Fruit fly (Drosophila melanogaster) whole organism, embryonic: Measurements from ENCODE around the gene CG43350.

Experiments used
- Atf3 ChIP-seq: fragments of 200-800 bp; sonication (Bioruptor generic); optimal IDR thresholded peaks from 3 replicates; lab custom pipeline; 2016; ENCODE audit warnings: missing biosample characterization, missing genetic modification characterization
- CG10147 ChIP-seq: fragments of 200-800 bp; sonication (Bioruptor generic); optimal IDR thresholded peaks from 2 replicates; lab custom pipeline; 2019; ENCODE audit warnings: missing biosample characterization, mild to moderate bottlenecking, missing genetic modification characterization, moderate library complexity
- CG10274 ChIP-seq: fragments of 200-800 bp; sonication (Bioruptor generic); optimal IDR thresholded peaks from 3 replicates; lab custom pipeline; 2017; ENCODE audit warnings: missing biosample characterization, mild to moderate bottlenecking, missing genetic modification characterization
- CG10654 ChIP-seq: fragments of 200-800 bp; sonication (Bioruptor generic); optimal IDR thresholded peaks from 2 replicates; lab custom pipeline; 2016; ENCODE audit warnings: missing biosample characterization, missing genetic modification characterization
- CG11560 ChIP-seq: fragments of 200-800 bp; sonication (Bioruptor generic); IDR thresholded peaks from 3 replicates; pipeline ENCODE4 v1.3.6; 2022; ENCODE audit warnings: missing biosample characterization, missing genetic modification characterization
- CG12299 ChIP-seq: fragments of 200-800 bp; sonication (Bioruptor generic); optimal IDR thresholded peaks from 2 replicates; lab custom pipeline; 2018; ENCODE audit warnings: missing biosample characterization, mild to moderate bottlenecking, missing genetic modification characterization
- CG1233 ChIP-seq: fragments of 200-800 bp; sonication (Bioruptor generic); optimal IDR thresholded peaks from 4 replicates; lab custom pipeline; 2018; ENCODE audit warnings: missing biosample characterization, mild to moderate bottlenecking, missing genetic modification characterization
- CG12769 ChIP-seq: fragments of 200-800 bp; sonication (Bioruptor generic); optimal IDR thresholded peaks from 2 replicates; lab custom pipeline; 2019; ENCODE audit warnings: missing biosample characterization, mild to moderate bottlenecking, missing genetic modification characterization, moderate library complexity
- CG13123 ChIP-seq: fragments of 200-800 bp; sonication (Bioruptor generic); optimal IDR thresholded peaks from 2 replicates; lab custom pipeline; 2016; ENCODE audit warnings: missing biosample characterization, missing genetic modification characterization
- CG13296 ChIP-seq: fragments of 200-800 bp; sonication (Bioruptor generic); optimal IDR thresholded peaks from 3 replicates; lab custom pipeline; 2018; ENCODE audit warnings: missing biosample characterization, mild to moderate bottlenecking, missing genetic modification characterization
- CG13775 ChIP-seq: fragments of 200-800 bp; sonication (Bioruptor generic); optimal IDR thresholded peaks from 3 replicates; lab custom pipeline; 2017; ENCODE audit warnings: missing biosample characterization, mild to moderate bottlenecking, missing genetic modification characterization
- CG14965 ChIP-seq: fragments of 200-800 bp; sonication (Bioruptor generic); optimal IDR thresholded peaks from 2 replicates; lab custom pipeline; 2016; ENCODE audit warnings: missing biosample characterization, missing genetic modification characterization, borderline replicate concordance
- CG17568 ChIP-seq: fragments of 200-800 bp; sonication (Bioruptor generic); optimal IDR thresholded peaks from 2 replicates; lab custom pipeline; 2018; ENCODE audit warnings: missing biosample characterization, mild to moderate bottlenecking, missing genetic modification characterization, moderate library complexity
- CG17802 ChIP-seq: fragments of 200-800 bp; sonication (Bioruptor generic); optimal IDR thresholded peaks from 2 replicates; lab custom pipeline; 2018; ENCODE audit warnings: missing biosample characterization, mild to moderate bottlenecking, missing genetic modification characterization, moderate library complexity
- CG2202 ChIP-seq: fragments of 200-800 bp; sonication (Bioruptor generic); optimal IDR thresholded peaks from 2 replicates; lab custom pipeline; 2018; ENCODE audit warnings: missing biosample characterization, mild to moderate bottlenecking, missing genetic modification characterization
- CG33557 ChIP-seq: fragments of 200-800 bp; sonication (Bioruptor generic); optimal IDR thresholded peaks from 2 replicates; lab custom pipeline; 2019; ENCODE audit warnings: missing biosample characterization, mild to moderate bottlenecking, missing genetic modification characterization, moderate library complexity
- CG34422 ChIP-seq: fragments of 200-800 bp; sonication (Bioruptor generic); IDR thresholded peaks from 3 replicates; pipeline ENCODE4 v1.3.6; 2022; ENCODE audit warnings: missing biosample characterization, missing genetic modification characterization
- CG4360 ChIP-seq: fragments of 200-800 bp; sonication (Bioruptor generic); IDR thresholded peaks from 2 replicates; pipeline ENCODE4 v1.3.6; 2022; ENCODE audit warnings: missing biosample characterization, missing genetic modification characterization
- CG8765 ChIP-seq: fragments of 200-800 bp; sonication (Bioruptor generic); IDR thresholded peaks from 2 replicates; pipeline ENCODE4 v1.3.6; 2022; ENCODE audit warnings: missing biosample characterization, missing genetic modification characterization
- Chrac-16 ChIP-seq: fragments of 200-800 bp; sonication (Bioruptor generic); optimal IDR thresholded peaks from 3 replicates; lab custom pipeline; 2016; ENCODE audit warnings: missing biosample characterization, missing genetic modification characterization
- Dll ChIP-seq: fragments of 200-800 bp; sonication (Bioruptor generic); IDR thresholded peaks from 4 replicates; pipeline ENCODE4 v1.3.6; 2022; ENCODE audit warnings: missing biosample characterization, missing genetic modification characterization; ENCODE audit not compliant: partially characterized antibody
- Dref ChIP-seq: fragments of 200-800 bp; sonication (Bioruptor generic); IDR thresholded peaks from 2 replicates; pipeline ENCODE4 v1.3.6; 2022; ENCODE audit warnings: missing biosample characterization, missing genetic modification characterization
- E2f1 ChIP-seq: fragments of 200-800 bp; sonication (Bioruptor generic); IDR thresholded peaks from 2 replicates; pipeline ENCODE4 v1.3.6; 2022; ENCODE audit warnings: missing biosample characterization, missing genetic modification characterization
- H2.0 ChIP-seq: fragments of 200-800 bp; sonication (Bioruptor generic); IDR thresholded peaks from 2 replicates; pipeline ENCODE4 v1.3.6; 2022; ENCODE audit warnings: missing biosample characterization, missing genetic modification characterization
- HHEX ChIP-seq: fragments of 200-800 bp; sonication (Bioruptor generic); optimal IDR thresholded peaks from 3 replicates; lab custom pipeline; 2017; ENCODE audit warnings: missing biosample characterization, mild to moderate bottlenecking, missing genetic modification characterization, missing genetic modification reagents
- HmgZ ChIP-seq: fragments of 200-800 bp; sonication (Bioruptor generic); optimal IDR thresholded peaks from 2 replicates; lab custom pipeline; 2018; ENCODE audit warnings: missing biosample characterization, mild to moderate bottlenecking, missing genetic modification characterization
- Hr3 ChIP-seq: fragments of 200-800 bp; sonication (Bioruptor generic); optimal IDR thresholded peaks from 3 replicates; lab custom pipeline; 2016; ENCODE audit warnings: missing biosample characterization, missing genetic modification characterization
- Med ChIP-seq: fragments of 200-800 bp; sonication (Bioruptor generic); peaks from one replicate; lab custom pipeline; 2016; ENCODE audit warnings: missing biosample characterization, missing genetic modification characterization, mild to moderate bottlenecking, inconsistent platforms, moderate library complexity
- PHDP ChIP-seq: fragments of 200-800 bp; sonication (Bioruptor generic); optimal IDR thresholded peaks from 3 replicates; lab custom pipeline; 2018; ENCODE audit warnings: missing biosample characterization, mild to moderate bottlenecking, missing genetic modification characterization, moderate library complexity
- Sox102F ChIP-seq: fragments of 200-800 bp; sonication (Bioruptor generic); optimal IDR thresholded peaks from 2 replicates; lab custom pipeline; 2018; ENCODE audit warnings: missing biosample characterization, mild to moderate bottlenecking, missing genetic modification characterization, moderate library complexity
- Tbp ChIP-seq: fragments of >200 bp; optimal IDR thresholded peaks from 2 replicates; lab custom pipeline; 2018; ENCODE audit warnings: missing biosample characterization, missing genetic modification characterization
- ab ChIP-seq: fragments of 200-800 bp; sonication (Bioruptor generic); optimal IDR thresholded peaks from 2 replicates; lab custom pipeline; 2016; ENCODE audit warnings: missing biosample characterization, missing genetic modification characterization
- aop ChIP-seq: fragments of 200-800 bp; sonication (Bioruptor generic); IDR thresholded peaks from 2 replicates; pipeline ENCODE4 v1.3.6; 2022; ENCODE audit warnings: missing biosample characterization, missing genetic modification characterization
- ash1 ChIP-seq: fragments of 200-800 bp; sonication (Bioruptor generic); optimal IDR thresholded peaks from 2 replicates; lab custom pipeline; 2018; ENCODE audit warnings: missing biosample characterization, mild to moderate bottlenecking, missing genetic modification characterization
- bcd ChIP-seq: fragments of 200-800 bp; sonication (Bioruptor generic); optimal IDR thresholded peaks from 2 replicates; lab custom pipeline; 2017; ENCODE audit warnings: missing biosample characterization, mild to moderate bottlenecking, missing genetic modification characterization
- caup ChIP-seq: fragments of 200-800 bp; sonication (Bioruptor generic); optimal IDR thresholded peaks from 3 replicates; lab custom pipeline; 2017; ENCODE audit warnings: missing biosample characterization, mild to moderate bottlenecking, missing genetic modification characterization, moderate library complexity; ENCODE audit not compliant: severe bottlenecking
- chn ChIP-seq: fragments of 200-800 bp; sonication (Bioruptor generic); optimal IDR thresholded peaks from 2 replicates; lab custom pipeline; 2016; ENCODE audit warnings: missing biosample characterization, missing genetic modification characterization
- exex ChIP-seq: fragments of 200-800 bp; sonication (Bioruptor generic); optimal IDR thresholded peaks from 4 replicates; lab custom pipeline; 2018; ENCODE audit warnings: missing biosample characterization, mild to moderate bottlenecking, missing genetic modification characterization, moderate library complexity
- fu2 ChIP-seq: fragments of 200-800 bp; sonication (Bioruptor generic); optimal IDR thresholded peaks from 2 replicates; lab custom pipeline; 2016; ENCODE audit warnings: missing biosample characterization, missing genetic modification characterization
- grau ChIP-seq: fragments of 200-800 bp; optimal IDR thresholded peaks from 3 replicates; lab custom pipeline; 2019; ENCODE audit warnings: missing biosample characterization, mild to moderate bottlenecking, missing genetic modification characterization, moderate library complexity
- jigr1 ChIP-seq: fragments of 200-800 bp; sonication (Bioruptor generic); IDR thresholded peaks from 3 replicates; pipeline ENCODE4 v1.3.6; 2022; ENCODE audit warnings: missing biosample characterization, missing genetic modification characterization
- knrl ChIP-seq: fragments of 200-800 bp; sonication (Bioruptor generic); IDR thresholded peaks from 3 replicates; pipeline ENCODE4 v1.3.6; 2022; ENCODE audit warnings: missing biosample characterization, missing genetic modification characterization; ENCODE audit not compliant: partially characterized antibody
- nau ChIP-seq: fragments of 200-800 bp; sonication (Bioruptor generic); optimal IDR thresholded peaks from 3 replicates; lab custom pipeline; 2017; ENCODE audit warnings: missing biosample characterization, mild to moderate bottlenecking, missing genetic modification characterization, missing genetic modification reagents
- pnt ChIP-seq: fragments of 200-800 bp; sonication (Bioruptor generic); optimal IDR thresholded peaks from 3 replicates; lab custom pipeline; 2016; ENCODE audit warnings: missing biosample characterization, missing genetic modification characterization
- pros ChIP-seq: fragments of 200-800 bp; sonication (Bioruptor generic); optimal IDR thresholded peaks from 3 replicates; lab custom pipeline; 2019; ENCODE audit warnings: missing biosample characterization, mild to moderate bottlenecking, missing genetic modification characterization, moderate library complexity
- ro ChIP-seq: fragments of 200-800 bp; sonication (Bioruptor generic); IDR thresholded peaks from 2 replicates; pipeline ENCODE4 v1.3.6; 2022; ENCODE audit warnings: missing biosample characterization, missing genetic modification characterization
- sens ChIP-seq: fragments of 200-800 bp; sonication (Bioruptor generic); peaks from one replicate; lab custom pipeline; 2016; ENCODE audit warnings: missing biosample characterization, missing genetic modification characterization
- slp2 ChIP-seq: fragments of 200-800 bp; sonication (Bioruptor generic); optimal IDR thresholded peaks from 2 replicates; lab custom pipeline; 2016; ENCODE audit warnings: missing biosample characterization, missing genetic modification characterization
- zen ChIP-seq: fragments of 200-800 bp; sonication (Bioruptor generic); optimal IDR thresholded peaks from 3 replicates; lab custom pipeline; 2018; ENCODE audit warnings: missing biosample characterization, mild to moderate bottlenecking, missing genetic modification characterization, moderate library complexity
- zfh2 ChIP-seq: fragments of 200-800 bp; sonication (Bioruptor generic); optimal IDR thresholded peaks from 2 replicates; lab custom pipeline; 2016; ENCODE audit warnings: missing biosample characterization, missing genetic modification characterization

CG43350 gene

DNA sequence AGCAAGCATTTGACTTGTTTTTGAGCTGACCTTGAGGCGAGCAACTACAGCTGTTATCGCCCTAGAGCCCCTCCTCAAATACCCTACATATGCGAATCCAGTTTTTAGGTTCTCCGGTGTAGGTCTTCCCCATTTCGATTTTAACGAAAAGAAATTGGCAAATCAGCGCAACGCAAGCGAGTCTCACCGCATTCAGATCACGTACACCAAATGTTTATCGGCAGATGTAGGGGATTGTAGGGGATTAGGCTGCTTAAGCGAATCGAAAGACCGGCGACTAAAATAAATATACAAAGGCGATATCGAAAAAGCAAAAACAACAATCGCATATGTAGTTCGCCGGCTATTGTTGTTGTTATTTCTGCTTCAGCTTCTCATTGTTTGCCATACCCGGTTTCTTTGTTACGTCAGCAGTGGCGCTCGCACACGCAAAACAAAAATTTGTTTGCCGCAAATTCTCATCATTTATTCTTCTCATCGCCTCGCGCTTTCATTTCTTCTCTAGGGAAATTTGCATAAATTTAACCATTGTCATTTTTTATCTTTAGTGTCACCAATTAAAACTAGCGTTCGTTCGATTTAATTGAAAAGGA lies 38.8 kb downstream of the CG43350 start (continued):
- TF ChIP-seq Hr3 (GFP tag; lab: Kevin White, UChicago): peak; percentile 59
- no peak for TF ChIP-seq Dll
- peak; percentile 87 for TF ChIP-seq sens (GFP tag; lab: Kevin White, UChicago)
- TF ChIP-seq Tbp (GFP tag; lab: Kevin White, UChicago): no peak
- TF ChIP-seq nau (GFP tag; lab: Kevin White, UChicago): peak; percentile 29
- peak; percentile 63 for TF ChIP-seq Chrac-16 (GFP tag; lab: Kevin White, UChicago)
- TF ChIP-seq CG14965 (GFP tag; lab: Kevin White, UChicago): no peak
- TF ChIP-seq CG17802: peak; percentile 13
- TF ChIP-seq HmgZ (tag; lab: Kevin White, UChicago): peak; percentile 64
- TF ChIP-seq ab: no peak
- TF ChIP-seq bcd (GFP tag; lab: Kevin White, UChicago): peak; percentile 82
- peak; percentile 26; the same call in 1 of the 2 replicates for TF ChIP-seq ro (GFP tag; lab: Robert Waterston, UW)
- TF ChIP-seq zen (tag; lab: Kevin White, UChicago): peak; percentile 21
- peak; percentile 68 for TF ChIP-seq caup
- TF ChIP-seq CG1233 (GFP tag; lab: Kevin White, UChicago): peak; percentile 40
- no peak for TF ChIP-seq CG13123 (GFP tag; lab: Kevin White, UChicago)
- TF ChIP-seq CG12769 (tag; lab: Kevin White, UChicago): peak; percentile 95
- TF ChIP-seq pnt (GFP tag; lab: Kevin White, UChicago): peak; percentile 54
- TF ChIP-seq CG10147 (GFP tag; lab: Kevin White, UChicago): peak; percentile 29
- TF ChIP-seq CG10654 (GFP tag; lab: Kevin White, UChicago): peak; percentile 46
- TF ChIP-seq CG4360 (GFP tag; lab: Robert Waterston, UW): no peak
- no peak for TF ChIP-seq knrl (GFP tag; lab: Robert Waterston, UW)
- peak; percentile 92 for TF ChIP-seq zfh2 (GFP tag; lab: Kevin White, UChicago)
- 0 out of 3 replicates have a peak, but pooled peaks have one; percentile 20 for TF ChIP-seq CG11560
- peak; percentile 93 for TF ChIP-seq slp2
- peak; percentile 55 for TF ChIP-seq Sox102F (GFP tag; lab: Kevin White, UChicago)
- TF ChIP-seq jigr1 (GFP tag; lab: Robert Waterston, UW): no peak
- peak; percentile 45; the same call in 1 of the 2 replicates for TF ChIP-seq aop (GFP tag; lab: Robert Waterston, UW)
- TF ChIP-seq CG12299 (tag; lab: Kevin White, UChicago): no peak
- TF ChIP-seq HHEX (GFP tag; lab: Kevin White, UChicago): peak; percentile 60
- TF ChIP-seq CG33557: no peak
- peak; percentile 76; the same call in 2 of the 3 replicates for TF ChIP-seq CG34422
- TF ChIP-seq CG2202 (tag; lab: Kevin White, UChicago): no peak
- TF ChIP-seq fu2 (GFP tag; lab: Kevin White, UChicago): peak; percentile 84
- peak; percentile 51 for TF ChIP-seq CG13775 (GFP tag; lab: Kevin White, UChicago)
- no peak for TF ChIP-seq pros (GFP tag; lab: Kevin White, UChicago)
- TF ChIP-seq Atf3 (GFP tag; lab: Kevin White, UChicago): peak; percentile 55
- peak; percentile 58 for TF ChIP-seq chn (GFP tag; lab: Kevin White, UChicago)
- TF ChIP-seq exex: no peak
- peak; percentile 72 for TF ChIP-seq grau (tag; lab: Kevin White, UChicago)
- TF ChIP-seq E2f1: peak; percentile 69
- TF ChIP-seq Dref (GFP tag; lab: Robert Waterston, UW): peak; percentile 35; the same call in 1 of the 2 replicates
- no peak for TF ChIP-seq CG8765 (GFP tag; lab: Robert Waterston, UW)
- peak; percentile 68 for TF ChIP-seq H2.0
- TF ChIP-seq Med (GFP tag; lab: Kevin White, UChicago): peak; percentile 98
- no peak for TF ChIP-seq ash1 (GFP tag; lab: Kevin White, UChicago)
- peak; percentile 24 for TF ChIP-seq CG17568 (GFP tag; lab: Kevin White, UChicago)
- TF ChIP-seq CG10274 (GFP tag; lab: Kevin White, UChicago): peak; percentile 100
- peak; percentile 69 for TF ChIP-seq PHDP
- no peak for TF ChIP-seq CG13296 (GFP tag; lab: Kevin White, UChicago)
